Worm (Caenorhabditis elegans) whole organism, young adult: Measurements from ENCODE around the gene such-1.

Experiments used
- B0336.3 ChIP-seq: fragments of 200-800 bp; sonication (Bioruptor generic); IDR thresholded peaks from 2 replicates; pipeline ENCODE4 v1.3.6; 2022; ENCODE audit warnings: missing genetic modification characterization, missing compliant biosample characterization
- C17E4.6 ChIP-seq: fragments of 200-800 bp; sonication (Bioruptor generic); IDR thresholded peaks from 2 replicates; pipeline ENCODE4 v1.3.6; 2022; ENCODE audit warnings: missing genetic modification reagents, missing genetic modification characterization, missing compliant biosample characterization
- K12H6.12 ChIP-seq: fragments of 200-800 bp; sonication (Bioruptor generic); optimal IDR thresholded peaks from 2 replicates; lab custom pipeline; 2018; ENCODE audit warnings: mild to moderate bottlenecking, missing genetic modification characterization, missing compliant biosample characterization
- ama-1 ChIP-seq, 3 experiments: fragments of 150-350 bp in 1 of 3; sonication (generic microtip) in 2 of 3; optimal IDR thresholded peaks; 2 replicates each; lab custom pipeline; 2014 to 2018; ENCODE audit warnings: missing biosample characterization in 2 of 3, missing genetic modification characterization in 2 of 3, missing genetic modification reagents in 2 of 3
- die-1 ChIP-seq: sonication (generic microtip); optimal IDR thresholded peaks from 2 replicates; lab custom pipeline; 2016; ENCODE audit warnings: missing genotype, mild to moderate bottlenecking, missing genetic modification characterization, missing compliant biosample characterization
- dpl-1 ChIP-seq: fragments of 150-350 bp; optimal IDR thresholded peaks from 2 replicates; lab custom pipeline; 2014; ENCODE audit warnings: missing biosample characterization, missing genetic modification reagents, missing genetic modification characterization
- nhr-179 ChIP-seq: sonication (generic microtip); optimal IDR thresholded peaks from 2 replicates; lab custom pipeline; 2016; ENCODE audit warnings: mild to moderate bottlenecking, missing genetic modification characterization, missing compliant biosample characterization
- nhr-27 ChIP-seq: fragments of 200-800 bp; sonication (Bioruptor generic); optimal IDR thresholded peaks from 2 replicates; lab custom pipeline; 2018; ENCODE audit warnings: mild to moderate bottlenecking, missing genetic modification characterization, moderate library complexity, missing compliant biosample characterization
- unc-62 ChIP-seq: fragments of 150-350 bp; optimal IDR thresholded peaks from 2 replicates; lab custom pipeline; 2014; ENCODE audit warnings: missing biosample characterization, missing genetic modification reagents, missing genetic modification characterization

DNA sequence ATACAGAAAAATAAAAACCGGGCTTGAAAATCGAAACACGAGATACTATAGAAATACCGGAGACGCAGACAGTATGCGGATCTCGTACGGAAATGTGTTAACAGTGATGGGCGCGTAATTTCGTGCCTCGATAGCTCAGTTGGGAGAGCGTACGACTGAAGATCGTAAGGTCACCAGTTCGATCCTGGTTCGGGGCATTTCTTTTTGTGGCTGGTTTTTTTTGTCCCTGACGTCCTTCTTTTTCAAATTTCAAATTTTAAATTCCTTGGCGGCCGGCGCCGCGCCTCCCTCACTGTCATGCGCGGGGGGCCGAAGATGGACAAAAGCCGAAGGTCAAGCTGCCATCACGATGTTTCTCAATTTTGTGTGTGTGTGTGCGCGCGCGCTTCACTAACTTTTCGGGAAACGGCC is 31.1 kb upstream of the such-1 start:
- no peak for TF ChIP-seq unc-62
- no peak for TF ChIP-seq dpl-1 (GFP tag; lab: Kevin White, UChicago)
- no peak for TF ChIP-seq K12H6.12 (tag; lab: Kevin White, UChicago)
- no peak for TF ChIP-seq nhr-179
- no peak for TF ChIP-seq B0336.3 (GFP tag; lab: Robert Waterston, UW)
- TF ChIP-seq ama-1 (optimal IDR thresholded peaks at IDR 0.05; lab: Kevin White, UChicago), result no peak
- TF ChIP-seq ama-1 (GFP tag; optimal IDR thresholded peaks at IDR 0.05; lab: Kevin White, UChicago), result peak in 1 of 2 experiments; percentile 51
- peak; percentile 77 for TF ChIP-seq die-1 (tag; lab: Kevin White, UChicago)
- TF ChIP-seq C17E4.6 (GFP tag; lab: Robert Waterston, UW), result no peak
- TF ChIP-seq nhr-27 (tag; lab: Kevin White, UChicago), result no peak
